Worm (Caenorhabditis elegans) whole organism, dauer: ENCODE data around the gene spe-26.

Source experiments
- unc-62 ChIP-seq: sonication (generic microtip); optimal IDR thresholded peaks from 2 replicates; lab custom pipeline; 2017; ENCODE audit warnings: missing biosample characterization, missing genetic modification reagents, missing genetic modification characterization

The spe-26 gene

ce11 chrIV:10349871-10350640 is 41.7 kb downstream of the spe-26 start, which contains the start of the genes unc-43 and Y43C5B.3:
unc-43 (minus strand) TSS chrIV:10350217.
Y43C5B.3 (plus strand) TSS chrIV:10350590.
- no peak for TF ChIP-seq unc-62

DNA sequence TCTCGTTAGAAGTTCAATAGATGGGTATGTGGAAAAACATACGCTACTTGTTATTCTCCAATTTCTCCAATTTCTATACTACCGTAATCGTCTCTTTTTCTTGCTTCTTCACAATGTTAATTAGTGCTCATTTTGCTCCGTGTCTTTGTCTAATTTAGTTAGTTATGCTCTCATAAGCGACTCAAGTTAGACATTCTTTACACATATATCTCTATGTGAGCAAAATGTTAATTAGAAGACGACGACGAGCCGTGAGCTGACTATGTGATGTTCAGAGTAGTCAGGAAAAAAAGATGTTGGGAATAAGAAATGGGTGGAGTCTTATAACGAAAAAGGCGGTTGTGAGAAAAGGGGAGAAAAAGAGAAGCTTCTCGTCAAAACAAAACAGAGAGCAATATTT is 44.2 kb downstream of the spe-26 start:
- TF ChIP-seq unc-62: no peak

DNA sequence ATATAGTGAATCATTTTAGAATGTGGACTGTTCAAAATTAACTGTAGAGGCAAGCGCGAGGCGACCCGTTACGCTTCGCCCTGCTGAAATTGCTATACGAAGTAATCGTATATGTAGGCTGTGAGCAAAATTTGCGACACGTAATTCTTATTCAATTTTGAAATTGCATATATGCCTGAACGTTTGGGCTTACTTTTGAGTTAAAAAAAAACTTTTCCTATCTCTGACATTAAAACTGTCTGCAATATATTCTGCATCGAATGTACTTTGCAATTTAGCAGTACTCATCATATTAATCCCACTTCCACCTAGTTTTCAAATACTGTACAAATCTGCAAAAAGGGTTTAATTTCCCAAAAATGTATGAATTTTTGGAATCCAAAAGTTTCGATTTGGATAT is 44.8 kb downstream of the spe-26 start:
- TF ChIP-seq unc-62: no peak

DNA sequence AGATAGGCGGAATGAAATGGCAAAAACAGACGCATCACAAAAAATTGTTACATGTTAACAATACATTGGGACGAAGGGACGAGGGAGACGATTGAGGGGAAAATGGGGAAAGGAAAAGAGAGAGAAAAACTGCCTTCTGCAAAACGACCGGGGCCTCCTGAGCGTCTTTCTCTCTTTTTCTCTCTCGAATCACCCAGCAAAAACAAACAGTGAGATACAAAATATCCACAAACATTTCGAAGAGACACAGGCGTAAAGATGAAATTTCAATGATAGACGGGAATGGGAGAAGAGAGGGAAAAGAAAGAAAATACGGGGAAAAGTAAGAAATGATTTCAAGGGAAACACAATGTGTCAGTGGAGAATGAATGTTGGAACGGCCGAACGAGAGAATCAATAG is 45.7 kb downstream of the spe-26 start:
- no peak for TF ChIP-seq unc-62

- TF ChIP-seq unc-62: no peak
These were observed 46.2 kb downstream of the spe-26 start for ce11 chrIV:10345486-10345885.

- no peak for TF ChIP-seq unc-62
These were observed 47.1 kb downstream of the spe-26 start for ce11 chrIV:10344621-10345020.

DNA sequence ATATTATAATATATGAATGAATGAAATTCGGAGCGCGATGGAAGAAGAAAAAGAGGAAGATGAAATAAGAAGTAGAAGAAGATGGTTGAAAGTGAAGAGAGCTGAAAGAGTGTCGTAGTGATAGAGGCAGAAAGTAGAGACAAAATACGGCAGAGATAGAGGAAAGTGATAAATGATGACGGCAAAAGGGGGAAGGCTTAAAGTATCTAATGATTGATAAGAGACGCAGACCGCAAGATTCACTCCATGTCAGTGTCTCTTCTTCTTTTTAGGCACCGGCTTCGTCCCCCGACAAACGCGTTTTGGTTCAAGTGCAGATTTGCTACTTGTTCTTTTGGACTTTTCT is 49.4 kb downstream of the spe-26 start:
- TF ChIP-seq unc-62: no peak

ce11 chrIV:10341618-10342360 is 49.9 kb downstream of the spe-26 start:
- no peak for TF ChIP-seq unc-62

- TF ChIP-seq unc-62: no peak
These were observed 52.0 kb downstream of the spe-26 start for ce11 chrIV:10339701-10340100.
